Worm (Caenorhabditis elegans): ENCODE results near the gene afmd-2.

The afmd-2 gene

DNA sequence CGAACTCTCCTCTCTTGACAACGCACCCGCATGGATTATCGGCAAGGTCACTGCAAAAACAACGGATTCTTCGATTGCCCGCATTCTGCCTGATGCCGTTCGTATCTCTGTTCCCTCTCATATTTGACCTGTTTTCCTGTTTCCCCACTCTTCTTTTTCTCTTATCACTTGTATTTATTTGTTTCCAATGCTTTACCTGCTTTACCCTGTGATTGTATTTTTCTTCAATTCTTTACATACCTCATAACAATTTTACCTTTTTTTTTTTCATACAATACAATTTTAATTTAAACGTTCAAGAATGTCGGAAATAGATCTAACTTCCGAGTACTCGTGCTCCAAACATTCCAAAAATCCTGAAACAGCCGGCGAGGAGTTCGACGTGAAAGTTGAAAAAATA, at the start of gene afmd-2:
Gene afmd-2, plus strand, starts transcription at position 301 of the 400 bp plus-strand sequence.
- TF ChIP-seq dao-5 (tag; optimal IDR thresholded peaks at IDR 0.05) (no peak), W03F9.2 (tag; optimal IDR thresholded peaks at IDR 0.05) (no peak), him-1 (tag; optimal IDR thresholded peaks at IDR 0.05) (no peak)

ce11 chrIV:13460876-13461275, 48.1 kb upstream of the afmd-2 start, which contains the start of gene Y38H8A.12:
TSS of gene Y38H8A.12 (minus strand) at chrIV:13460976.
- TF ChIP-seq W03F9.2 (tag; optimal IDR thresholded peaks at IDR 0.05) (no peak), him-1 (tag; optimal IDR thresholded peaks at IDR 0.05) (no peak), dao-5 (tag; optimal IDR thresholded peaks at IDR 0.05) (no peak)

- TF ChIP-seq W03F9.2 (tag; optimal IDR thresholded peaks at IDR 0.05) (no peak), him-1 (tag; optimal IDR thresholded peaks at IDR 0.05) (no peak), dao-5 (tag; optimal IDR thresholded peaks at IDR 0.05) (no peak)
Measured at ce11 chrIV:13465797-13466196, 43.2 kb upstream of the afmd-2 start, which contains the start of gene fezf-1. TSS of gene fezf-1 (plus strand) at chrIV:13466097.

- TF ChIP-seq him-1 (tag; optimal IDR thresholded peaks at IDR 0.05) (no peak), W03F9.2 (tag; optimal IDR thresholded peaks at IDR 0.05) (no peak), dao-5 (tag; optimal IDR thresholded peaks at IDR 0.05) (no peak)
Measured at ce11 chrIV:13472011-13472410, 37.0 kb upstream of the afmd-2 start, which contains the start of the genes ttbk-8.1 and Y38H8A.4. TSS of gene ttbk-8.1 (plus strand) at chrIV:13472311. TSS of gene Y38H8A.4 (minus strand) at chrIV:13472376.

- TF ChIP-seq W03F9.2 (tag; optimal IDR thresholded peaks at IDR 0.05) (no peak), dao-5 (tag; optimal IDR thresholded peaks at IDR 0.05) (no peak), him-1 (tag; optimal IDR thresholded peaks at IDR 0.05) (no peak)
Measured at ce11 chrIV:13474132-13474531, 34.9 kb upstream of the afmd-2 start, which contains the start of gene Y38H8A.2. TSS of gene Y38H8A.2 (plus strand) at chrIV:13474432.

- TF ChIP-seq W03F9.2 (tag; optimal IDR thresholded peaks at IDR 0.05) (no peak), him-1 (tag; optimal IDR thresholded peaks at IDR 0.05) (no peak), dao-5 (tag; optimal IDR thresholded peaks at IDR 0.05) (no peak)
Measured at ce11 chrIV:13482469-13482868, 26.6 kb upstream of the afmd-2 start, which contains the start of gene Y38H8A.1. TSS of gene Y38H8A.1 (plus strand) at chrIV:13482769.

DNA sequence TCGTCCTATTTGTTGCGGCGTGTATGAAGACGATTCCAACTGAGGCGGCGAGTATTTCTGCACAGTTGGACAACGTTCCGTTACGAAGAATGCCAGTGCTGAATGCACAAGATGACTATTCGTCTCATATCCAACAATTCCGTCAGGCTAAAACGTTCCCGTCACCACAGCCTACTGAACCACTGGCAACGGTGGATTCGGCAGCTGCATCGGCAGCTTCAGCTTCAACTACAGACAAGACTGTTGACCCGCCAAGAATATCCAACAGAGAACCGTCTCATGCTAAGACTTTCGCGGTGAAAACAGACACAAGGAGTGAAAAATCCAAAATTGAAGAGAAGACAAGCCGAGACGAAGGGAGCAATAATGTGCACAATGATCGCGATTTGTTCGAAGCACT, 25.4 kb upstream of the afmd-2 start:
- TF ChIP-seq W03F9.2 (tag; optimal IDR thresholded peaks at IDR 0.05) (no peak), him-1 (tag; optimal IDR thresholded peaks at IDR 0.05) (no peak), dao-5 (tag; optimal IDR thresholded peaks at IDR 0.05) (no peak)

ce11 chrIV:13487019-13487418, 22.0 kb upstream of the afmd-2 start:
- no peak for TF ChIP-seq him-1 (tag; optimal IDR thresholded peaks at IDR 0.05)
- no peak for TF ChIP-seq W03F9.2 (tag; optimal IDR thresholded peaks at IDR 0.05)
- no peak for TF ChIP-seq dao-5 (tag; optimal IDR thresholded peaks at IDR 0.05)

DNA sequence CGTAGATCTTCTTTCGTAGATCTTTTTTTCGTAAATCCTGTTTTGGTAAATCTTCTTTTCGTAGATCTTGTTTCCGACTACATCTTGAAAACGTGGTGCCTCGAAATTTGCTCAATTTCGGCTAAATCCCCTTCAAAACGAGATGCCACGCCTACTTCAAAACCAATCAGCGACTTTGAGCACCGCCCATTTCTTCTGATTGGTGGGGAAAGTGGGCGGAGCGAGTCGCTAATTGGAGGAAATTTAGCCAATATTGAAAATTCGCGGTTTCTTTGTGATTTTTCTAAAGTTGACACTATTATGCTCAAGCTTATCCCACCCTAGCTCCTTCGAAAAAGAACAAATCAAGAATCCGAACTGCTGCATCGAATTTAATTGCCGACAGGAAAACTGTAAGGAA, 21.4 kb upstream of the afmd-2 start:
- no peak for TF ChIP-seq him-1 (tag; optimal IDR thresholded peaks at IDR 0.05)
- no peak for TF ChIP-seq W03F9.2 (tag; optimal IDR thresholded peaks at IDR 0.05)
- TF ChIP-seq dao-5 (tag; optimal IDR thresholded peaks at IDR 0.05), result no peak

DNA sequence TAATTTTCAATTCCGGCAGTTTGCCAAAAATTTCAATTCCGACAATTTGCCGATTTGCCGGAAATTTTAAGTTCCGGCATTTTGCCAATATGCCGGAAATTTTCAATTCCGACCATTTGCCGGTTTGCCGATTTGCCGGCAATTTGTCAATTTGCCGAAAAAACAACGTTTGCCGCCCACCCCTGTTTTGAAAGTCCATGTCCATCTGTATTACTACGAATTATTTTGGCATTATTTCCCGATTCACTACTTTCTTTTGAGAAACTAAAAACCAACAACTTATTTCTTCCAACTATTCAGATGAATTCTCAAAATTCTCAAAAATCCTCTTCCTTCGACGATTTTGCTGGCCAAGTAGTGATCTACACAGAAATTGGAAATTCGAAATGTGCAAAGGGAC, 16.8 kb upstream of the afmd-2 start, which contains the start of gene Y45F10A.7:
Gene Y45F10A.7, plus strand, starts transcription at position 301 of the 400 bp plus-strand sequence.
- TF ChIP-seq dao-5 (tag; optimal IDR thresholded peaks at IDR 0.05) (no peak), W03F9.2 (tag; optimal IDR thresholded peaks at IDR 0.05) (no peak), him-1 (tag; optimal IDR thresholded peaks at IDR 0.05) (no peak)

DNA sequence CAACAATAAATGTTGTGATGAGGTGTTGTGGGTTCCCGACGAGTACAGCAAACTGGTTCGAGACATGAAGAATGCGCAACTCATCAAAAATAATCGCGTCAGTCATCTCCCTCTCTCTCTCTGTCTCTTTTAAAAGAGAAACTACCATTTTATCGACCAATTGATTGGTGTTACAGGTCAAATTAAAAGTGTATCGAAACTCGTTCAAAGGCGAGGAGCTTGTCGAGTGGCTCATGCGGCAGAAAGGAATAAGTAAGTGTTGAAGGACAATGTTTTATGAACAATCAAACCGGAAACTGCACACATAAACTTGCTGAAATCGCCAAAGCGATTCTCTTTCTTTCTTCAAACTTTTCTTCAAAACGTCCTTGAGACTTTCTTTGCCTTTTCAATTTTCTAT, 15.3 kb upstream of the afmd-2 start:
- TF ChIP-seq him-1 (tag; optimal IDR thresholded peaks at IDR 0.05), result no peak
- no peak for TF ChIP-seq dao-5 (tag; optimal IDR thresholded peaks at IDR 0.05)
- TF ChIP-seq W03F9.2 (tag; optimal IDR thresholded peaks at IDR 0.05), result no peak

- no peak for TF ChIP-seq him-1 (tag; optimal IDR thresholded peaks at IDR 0.05)
- no peak for TF ChIP-seq dao-5 (tag; optimal IDR thresholded peaks at IDR 0.05)
- TF ChIP-seq W03F9.2 (tag; optimal IDR thresholded peaks at IDR 0.05), result no peak
Measured at ce11 chrIV:13502806-13503363, 6.1 kb upstream of the afmd-2 start, which contains the start of gene tbc-9. TSS of gene tbc-9 (minus strand) at chrIV:13502856.

DNA sequence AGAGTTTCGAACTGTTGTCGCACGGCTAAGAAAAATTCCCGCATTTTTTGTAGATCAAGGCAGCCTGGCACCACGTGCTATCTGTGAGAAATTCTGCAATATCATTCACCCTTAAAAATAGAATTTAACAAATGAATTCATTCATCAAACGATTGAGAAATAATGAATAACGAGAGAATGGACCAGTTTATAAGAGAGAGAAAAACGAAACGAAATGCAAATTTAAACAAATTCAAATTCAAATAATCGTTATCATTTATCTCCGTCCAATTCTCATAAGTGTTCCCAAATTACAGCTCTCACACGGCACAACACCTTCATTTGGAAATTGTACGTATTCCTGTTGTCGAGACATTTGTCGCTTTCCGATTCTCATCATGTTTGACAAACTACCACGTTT, 3.9 kb upstream of the afmd-2 start, which contains the start of gene seld-1:
Gene seld-1, plus strand, starts transcription at position 301 of the 400 bp plus-strand sequence.
- TF ChIP-seq dao-5 (tag; optimal IDR thresholded peaks at IDR 0.05) (no peak), W03F9.2 (tag; optimal IDR thresholded peaks at IDR 0.05) (no peak)

DNA sequence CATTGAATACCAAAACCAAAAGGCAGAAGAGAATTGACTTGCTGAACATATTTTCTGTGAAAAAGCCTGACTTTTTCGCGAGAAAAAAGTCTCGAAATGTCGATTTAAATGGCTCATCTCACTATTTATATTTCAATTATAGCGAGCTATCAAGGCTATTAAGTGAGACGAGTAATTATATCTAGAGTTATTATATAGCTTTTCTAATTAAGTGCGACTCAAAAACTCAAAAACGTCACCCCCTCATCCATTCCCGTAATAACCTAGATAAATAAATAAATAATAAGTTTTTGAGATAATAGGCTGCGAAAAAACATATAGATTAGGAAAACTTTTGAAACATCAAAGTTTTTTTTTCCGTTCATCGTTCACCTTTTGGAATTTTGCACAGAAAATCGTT, 3.4 kb upstream of the afmd-2 start, which contains the start of gene nlp-17:
Gene nlp-17, minus strand, starts transcription at position 101 of the 400 bp plus-strand sequence.
- TF ChIP-seq him-1 (tag; optimal IDR thresholded peaks at IDR 0.05) (no peak), W03F9.2 (tag; optimal IDR thresholded peaks at IDR 0.05) (no peak), dao-5 (tag; optimal IDR thresholded peaks at IDR 0.05) (no peak)
